Worm (Caenorhabditis elegans) whole organism, early embryonic: Measurements from ENCODE around the gene nhr-196.

Source experiments
- B0310.2 ChIP-seq: sonication (generic microtip); optimal IDR thresholded peaks from 2 replicates; lab custom pipeline; 2016; ENCODE audit warnings: mild to moderate bottlenecking, missing genetic modification characterization, missing compliant biosample characterization
- F13C5.2 ChIP-seq: sonication (generic microtip); optimal IDR thresholded peaks from 2 replicates; lab custom pipeline; 2017; ENCODE audit warnings: mild to moderate bottlenecking, missing genetic modification characterization, inconsistent platforms, missing compliant biosample characterization
- aly-1 ChIP-seq: sonication (generic microtip); optimal IDR thresholded peaks from 2 replicates; lab custom pipeline; 2016; ENCODE audit warnings: missing genetic modification characterization, missing compliant biosample characterization
- ama-1 ChIP-seq: fragments of 150-350 bp; optimal IDR thresholded peaks from 2 replicates; lab custom pipeline; 2014
- ceh-13 ChIP-seq: fragments of 200-800 bp; sonication (Bioruptor generic); optimal IDR thresholded peaks from 2 replicates; lab custom pipeline; 2018; ENCODE audit warnings: mild to moderate bottlenecking, missing genetic modification characterization, missing compliant biosample characterization
- ceh-36 ChIP-seq: sonication (generic microtip); optimal IDR thresholded peaks from 2 replicates; lab custom pipeline; 2016; ENCODE audit warnings: missing genetic modification characterization, inconsistent platforms, missing compliant biosample characterization
- ets-7 ChIP-seq: sonication (generic microtip); optimal IDR thresholded peaks from 2 replicates; lab custom pipeline; 2016; ENCODE audit warnings: missing genotype, missing genetic modification characterization, missing compliant biosample characterization
- flt-1 ChIP-seq: fragments of 200-800 bp; sonication (Bioruptor generic); IDR thresholded peaks from 2 replicates; pipeline ENCODE4 v1.3.6; 2022; ENCODE audit warnings: missing genetic modification characterization, missing compliant biosample characterization
- hmbx-1 ChIP-seq: sonication (generic microtip); optimal IDR thresholded peaks from 2 replicates; lab custom pipeline; 2016; ENCODE audit warnings: mild to moderate bottlenecking, missing genetic modification characterization, missing compliant biosample characterization
- hmg-4 ChIP-seq: fragments of 200-800 bp; sonication (Bioruptor generic); optimal IDR thresholded peaks from 2 replicates; lab custom pipeline; 2018; ENCODE audit warnings: mild to moderate bottlenecking, missing genetic modification characterization, missing compliant biosample characterization
- hnd-1 ChIP-seq: sonication (generic microtip); optimal IDR thresholded peaks from 2 replicates; lab custom pipeline; 2016; ENCODE audit warnings: missing genetic modification characterization, missing compliant biosample characterization
- pes-1 ChIP-seq: fragments of 200-800 bp; sonication (Bioruptor generic); IDR thresholded peaks from 2 replicates; pipeline ENCODE4 v1.3.6; 2022; ENCODE audit warnings: missing genetic modification reagents, missing genetic modification characterization, missing compliant biosample characterization
- scrt-1 ChIP-seq: fragments of 200-800 bp; sonication (Bioruptor generic); IDR thresholded peaks from 2 replicates; pipeline ENCODE4 v1.3.6; 2022; ENCODE audit warnings: missing genetic modification characterization, missing compliant biosample characterization
- sea-1 ChIP-seq: fragments of 200-800 bp; sonication (Bioruptor generic); conservative IDR thresholded peaks from 2 replicates; pipeline ENCODE4 v1.3.6; 2022; ENCODE audit warnings: missing genetic modification characterization, missing compliant biosample characterization
- tbx-11 ChIP-seq: fragments of 200-800 bp; sonication (Bioruptor generic); IDR thresholded peaks from 2 replicates; pipeline ENCODE4 v1.3.6; 2022; ENCODE audit warnings: missing genetic modification characterization, missing compliant biosample characterization
- tbx-37 ChIP-seq: fragments of 200-800 bp; sonication (Bioruptor generic); conservative IDR thresholded peaks from 2 replicates; pipeline ENCODE4 v1.3.6; 2022; ENCODE audit warnings: missing genetic modification reagents, missing genetic modification characterization, missing compliant biosample characterization
- tra-4 ChIP-seq: sonication (generic microtip); optimal IDR thresholded peaks from 2 replicates; lab custom pipeline; 2017; ENCODE audit warnings: missing genetic modification characterization, missing compliant biosample characterization

nhr-196 gene

ce11 chrV:15698099-15698498, 12.6 kb downstream of the nhr-196 start, which contains the start of gene srx-29:
TSS of gene srx-29 (minus strand) at chrV:15698199.
- no peak for TF ChIP-seq ceh-36 (tag; lab: Kevin White, UChicago)
- TF ChIP-seq sea-1 (GFP tag; lab: Robert Waterston, UW): no peak
- no peak for TF ChIP-seq ets-7
- TF ChIP-seq hnd-1 (tag; lab: Kevin White, UChicago): no peak
- no peak for TF ChIP-seq tra-4 (tag; lab: Kevin White, UChicago)
- no peak for TF ChIP-seq scrt-1 (GFP tag; lab: Robert Waterston, UW)
- TF ChIP-seq ceh-13 (GFP tag; lab: Kevin White, UChicago): no peak
- TF ChIP-seq pes-1 (GFP tag; lab: Robert Waterston, UW): no peak
- TF ChIP-seq B0310.2: no peak
- TF ChIP-seq tbx-11 (GFP tag; lab: Robert Waterston, UW): no peak
- TF ChIP-seq flt-1: no peak
- no peak for TF ChIP-seq aly-1 (tag; lab: Kevin White, UChicago)
- no peak for TF ChIP-seq tbx-37 (GFP tag; lab: Robert Waterston, UW)
- no peak for TF ChIP-seq hmbx-1 (tag; lab: Kevin White, UChicago)
- TF ChIP-seq hmg-4 (GFP tag; lab: Kevin White, UChicago): no peak
- no peak for TF ChIP-seq ama-1 (lab: Kevin White, UChicago)
- no peak for TF ChIP-seq F13C5.2

ce11 chrV:15699799-15700198, 14.3 kb downstream of the nhr-196 start, which contains the start of gene nhr-199:
TSS of gene nhr-199 (minus strand) at chrV:15699899.
- TF ChIP-seq ama-1 (lab: Kevin White, UChicago): no peak
- no peak for TF ChIP-seq hnd-1 (tag; lab: Kevin White, UChicago)
- TF ChIP-seq F13C5.2: no peak
- TF ChIP-seq ceh-13 (GFP tag; lab: Kevin White, UChicago): no peak
- no peak for TF ChIP-seq hmbx-1 (tag; lab: Kevin White, UChicago)
- TF ChIP-seq tra-4 (tag; lab: Kevin White, UChicago): no peak
- no peak for TF ChIP-seq tbx-37 (GFP tag; lab: Robert Waterston, UW)
- TF ChIP-seq scrt-1 (GFP tag; lab: Robert Waterston, UW): no peak
- no peak for TF ChIP-seq tbx-11 (GFP tag; lab: Robert Waterston, UW)
- no peak for TF ChIP-seq pes-1 (GFP tag; lab: Robert Waterston, UW)
- TF ChIP-seq flt-1: no peak
- no peak for TF ChIP-seq B0310.2
- TF ChIP-seq sea-1 (GFP tag; lab: Robert Waterston, UW): no peak

- TF ChIP-seq aly-1 (tag; lab: Kevin White, UChicago) (no peak), B0310.2 (no peak), tra-4 (tag; lab: Kevin White, UChicago) (no peak)
Measured at ce11 chrV:15702263-15702662, 16.7 kb downstream of the nhr-196 start, which contains the start of gene nhr-53. TSS of gene nhr-53 (minus strand) at chrV:15702363.

ce11 chrV:15704745-15705144, 19.2 kb downstream of the nhr-196 start, which contains the start of gene twk-34:
TSS of gene twk-34 (plus strand) at chrV:15704960.
- TF ChIP-seq ama-1 (lab: Kevin White, UChicago) (no peak), B0310.2 (no peak), F13C5.2 (no peak), tbx-11 (GFP tag; lab: Robert Waterston, UW) (no peak), flt-1 (no peak), tra-4 (tag; lab: Kevin White, UChicago) (no peak), ceh-36 (tag; lab: Kevin White, UChicago) (no peak), pes-1 (GFP tag; lab: Robert Waterston, UW) (no peak)

- TF ChIP-seq ama-1 (lab: Kevin White, UChicago): no peak
- TF ChIP-seq hmbx-1 (tag; lab: Kevin White, UChicago): no peak
- no peak for TF ChIP-seq scrt-1 (GFP tag; lab: Robert Waterston, UW)
- no peak for TF ChIP-seq F13C5.2
- TF ChIP-seq sea-1 (GFP tag; lab: Robert Waterston, UW): no peak
- TF ChIP-seq B0310.2: no peak
- no peak for TF ChIP-seq hmg-4 (GFP tag; lab: Kevin White, UChicago)
- no peak for TF ChIP-seq pes-1 (GFP tag; lab: Robert Waterston, UW)
- TF ChIP-seq ceh-13 (GFP tag; lab: Kevin White, UChicago): no peak
- TF ChIP-seq tbx-11 (GFP tag; lab: Robert Waterston, UW): no peak
- no peak for TF ChIP-seq ceh-36 (tag; lab: Kevin White, UChicago)
- TF ChIP-seq hnd-1 (tag; lab: Kevin White, UChicago): no peak
- no peak for TF ChIP-seq tra-4 (tag; lab: Kevin White, UChicago)
- no peak for TF ChIP-seq tbx-37 (GFP tag; lab: Robert Waterston, UW)
Measured at ce11 chrV:15707982-15708381, 22.5 kb downstream of the nhr-196 start.

- TF ChIP-seq ama-1 (lab: Kevin White, UChicago) (no peak), sea-1 (GFP tag; lab: Robert Waterston, UW) (no peak), B0310.2 (no peak), hmg-4 (GFP tag; lab: Kevin White, UChicago) (no peak), aly-1 (tag; lab: Kevin White, UChicago) (no peak), ceh-13 (GFP tag; lab: Kevin White, UChicago) (no peak), tra-4 (tag; lab: Kevin White, UChicago) (no peak), scrt-1 (GFP tag; lab: Robert Waterston, UW) (no peak)
Measured at ce11 chrV:15710401-15710800, 24.9 kb downstream of the nhr-196 start, which contains the start of gene Y6E2A.1. TSS of gene Y6E2A.1 (minus strand) at chrV:15710501.

ce11 chrV:15711898-15712297, 26.4 kb downstream of the nhr-196 start, which contains the start of gene str-101:
TSS of gene str-101 (minus strand) at chrV:15711998.
- TF ChIP-seq F13C5.2: no peak

ce11 chrV:15712385-15712784, 26.9 kb downstream of the nhr-196 start:
- no peak for TF ChIP-seq hmbx-1 (tag; lab: Kevin White, UChicago)
- TF ChIP-seq ets-7: no peak
- TF ChIP-seq ceh-13 (GFP tag; lab: Kevin White, UChicago): no peak
- no peak for TF ChIP-seq sea-1 (GFP tag; lab: Robert Waterston, UW)
- no peak for TF ChIP-seq hmg-4 (GFP tag; lab: Kevin White, UChicago)
- TF ChIP-seq tbx-11 (GFP tag; lab: Robert Waterston, UW): no peak
- no peak for TF ChIP-seq B0310.2
